Worm (Caenorhabditis elegans): Measurements from ENCODE around the gene C31A11.13.

ce11 chrV:16259684-16260083, 42.7 kb downstream of the C31A11.13 start, which contains the start of gene nhr-127:
- TF ChIP-seq blmp-1 (tag; optimal IDR thresholded peaks at IDR 0.05) (no peak), elt-1 (tag; optimal IDR thresholded peaks at IDR 0.05; ENCODE audit: borderline replicate concordance, insufficient read depth) (no peak), unc-120 (tag; optimal IDR thresholded peaks at IDR 0.05; ENCODE audit: poor library complexity, severe bottlenecking) (no peak), nhr-76 (tag; optimal IDR thresholded peaks at IDR 0.05) (no peak), snpc-4 (tag; optimal IDR thresholded peaks at IDR 0.05) (no peak), ztf-11 (tag; optimal IDR thresholded peaks at IDR 0.05) (no peak)
